Fruit fly (Drosophila melanogaster) whole organism, adult: ENCODE measurements around the gene CG7914.

Experiments used
- CG11617 ChIP-seq: fragments of 200-800 bp; sonication (Bioruptor generic); optimal IDR thresholded peaks from 2 replicates; lab custom pipeline; 2017; ENCODE audit warnings: mild to moderate bottlenecking, missing biosample characterization, missing genetic modification reagents, missing genetic modification characterization
- CG12768 ChIP-seq: fragments of 200-800 bp; sonication (Bioruptor generic); optimal IDR thresholded peaks from 2 replicates; lab custom pipeline; 2017; ENCODE audit warnings: missing biosample characterization, missing genetic modification characterization, mild to moderate bottlenecking, moderate library complexity, missing genetic modification reagents
- CG14711 ChIP-seq: fragments of 200-800 bp; sonication (Bioruptor generic); optimal IDR thresholded peaks from 2 replicates; lab custom pipeline; 2018; ENCODE audit warnings: missing biosample characterization, mild to moderate bottlenecking, missing genetic modification characterization, moderate library complexity
- CG1620 ChIP-seq: fragments of 200-800 bp; sonication (Bioruptor generic); optimal IDR thresholded peaks from 2 replicates; lab custom pipeline; 2016; ENCODE audit warnings: missing biosample characterization, missing genetic modification characterization
- CG33017 ChIP-seq: fragments of 200-800 bp; sonication (Bioruptor generic); optimal IDR thresholded peaks from 2 replicates; lab custom pipeline; 2018; ENCODE audit warnings: missing biosample characterization, mild to moderate bottlenecking, missing genetic modification characterization, moderate library complexity
- CG5204 ChIP-seq: fragments of 200-800 bp; sonication (Bioruptor generic); optimal IDR thresholded peaks from 2 replicates; lab custom pipeline; 2016; ENCODE audit warnings: missing biosample characterization, missing genetic modification characterization
- CG7045 ChIP-seq: fragments of 200-800 bp; sonication (Bioruptor generic); optimal IDR thresholded peaks from 2 replicates; lab custom pipeline; 2017; ENCODE audit warnings: missing biosample characterization, mild to moderate bottlenecking, missing genetic modification characterization
- CG7101 ChIP-seq: fragments of 200-800 bp; sonication (Bioruptor generic); optimal IDR thresholded peaks from 2 replicates; lab custom pipeline; 2018; ENCODE audit warnings: missing biosample characterization, mild to moderate bottlenecking, missing genetic modification characterization, moderate library complexity
- Clk ChIP-seq: fragments of 200-800 bp; sonication (Bioruptor generic); optimal IDR thresholded peaks from 2 replicates; lab custom pipeline; 2017; ENCODE audit warnings: missing biosample characterization, missing genetic modification characterization
- Crg-1 ChIP-seq: fragments of 200-800 bp; sonication (Bioruptor generic); optimal IDR thresholded peaks from 2 replicates; lab custom pipeline; 2016; ENCODE audit warnings: missing biosample characterization, missing genetic modification characterization
- Hr96 ChIP-seq: fragments of 200-800 bp; sonication (Bioruptor generic); optimal IDR thresholded peaks from 2 replicates; lab custom pipeline; 2016; ENCODE audit warnings: missing biosample characterization, missing genetic modification characterization
- Mnt ChIP-seq: fragments of 200-800 bp; sonication (Bioruptor generic); optimal IDR thresholded peaks from 2 replicates; lab custom pipeline; 2016; ENCODE audit warnings: missing biosample characterization, mild to moderate bottlenecking, missing genetic modification characterization
- bab1 ChIP-seq: fragments of 200-800 bp; sonication (Bioruptor generic); optimal IDR thresholded peaks from 3 replicates; lab custom pipeline; 2019; ENCODE audit warnings: missing biosample characterization, mild to moderate bottlenecking, missing genetic modification characterization, moderate library complexity
- cic ChIP-seq: fragments of 200-800 bp; sonication (Bioruptor generic); optimal IDR thresholded peaks from 2 replicates; lab custom pipeline; 2017; ENCODE audit warnings: missing biosample characterization, mild to moderate bottlenecking, missing genetic modification characterization, moderate library complexity
- cnc ChIP-seq, 2 experiments: fragments of >200 bp; optimal IDR thresholded peaks; 2 replicates each; lab custom pipeline; 2017
- kay ChIP-seq: fragments of 200-800 bp; sonication (Bioruptor generic); peaks from one replicate; lab custom pipeline; 2016; ENCODE audit warnings: missing biosample characterization, missing genetic modification characterization, borderline replicate concordance
- ovo ChIP-seq: fragments of 200-800 bp; sonication (Bioruptor generic); optimal IDR thresholded peaks from 2 replicates; lab custom pipeline; 2016; ENCODE audit warnings: missing biosample characterization, missing genetic modification characterization
- pad ChIP-seq: fragments of 200-800 bp; sonication (Bioruptor generic); optimal IDR thresholded peaks from 3 replicates; lab custom pipeline; 2017; ENCODE audit warnings: missing biosample characterization, missing genetic modification characterization, mild to moderate bottlenecking, moderate library complexity, missing genetic modification reagents
- tj ChIP-seq: fragments of 200-800 bp; sonication (Bioruptor generic); optimal IDR thresholded peaks from 3 replicates; lab custom pipeline; 2017; ENCODE audit warnings: missing biosample characterization, mild to moderate bottlenecking, missing genetic modification characterization, moderate library complexity
- toe ChIP-seq: fragments of 200-800 bp; sonication (Bioruptor generic); optimal IDR thresholded peaks from 2 replicates; lab custom pipeline; 2016; ENCODE audit warnings: missing biosample characterization, missing genetic modification characterization

CG7914 gene

DNA sequence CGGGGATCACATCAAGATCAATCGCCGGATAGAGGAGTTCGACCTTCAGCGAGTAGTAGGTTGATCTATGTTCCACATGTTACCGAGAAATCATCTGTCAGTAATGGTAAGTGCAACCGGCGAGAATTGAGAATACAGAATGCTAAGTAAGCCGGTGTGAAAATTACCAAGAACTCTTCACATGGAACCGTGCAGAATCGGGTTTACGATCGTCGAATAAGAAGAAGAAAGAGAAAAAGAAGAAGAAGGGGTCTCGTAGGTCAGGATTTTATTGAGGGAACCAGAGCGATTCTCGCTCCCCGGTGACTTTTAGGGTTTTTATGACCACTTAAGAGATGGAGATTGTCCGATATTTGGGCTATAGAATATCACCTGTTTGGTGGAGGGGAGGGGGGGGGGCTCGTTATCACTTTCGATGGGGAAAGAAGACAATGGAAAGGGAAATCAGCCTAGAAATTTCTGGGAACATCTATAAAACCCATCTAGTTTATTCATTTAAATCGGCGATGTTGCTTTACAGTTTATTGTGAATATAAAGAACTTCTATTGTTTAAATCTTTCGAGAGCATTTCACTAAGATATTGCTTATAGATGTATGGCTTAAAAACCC lies 27.8 kb upstream of the CG7914 start:
- TF ChIP-seq cnc (optimal IDR thresholded peaks at IDR 0.05; lab: Kevin White, UChicago) (no peak), tj (GFP tag; lab: Kevin White, UChicago) (no peak), Crg-1 (GFP tag; lab: Kevin White, UChicago) (no peak), CG33017 (tag; lab: Kevin White, UChicago) (no peak), cic (no peak), toe (GFP tag; lab: Kevin White, UChicago) (no peak), bab1 (GFP tag; lab: Kevin White, UChicago) (no peak), Clk (no peak), kay (GFP tag; lab: Kevin White, UChicago) (no peak), Hr96 (GFP tag; lab: Kevin White, UChicago) (no peak), CG5204 (GFP tag; lab: Kevin White, UChicago) (no peak), pad (no peak), CG11617 (GFP tag; lab: Kevin White, UChicago) (no peak), CG1620 (GFP tag; lab: Kevin White, UChicago) (no peak), CG7045 (GFP tag; lab: Kevin White, UChicago) (no peak), ovo (GFP tag; lab: Kevin White, UChicago) (no peak)

DNA sequence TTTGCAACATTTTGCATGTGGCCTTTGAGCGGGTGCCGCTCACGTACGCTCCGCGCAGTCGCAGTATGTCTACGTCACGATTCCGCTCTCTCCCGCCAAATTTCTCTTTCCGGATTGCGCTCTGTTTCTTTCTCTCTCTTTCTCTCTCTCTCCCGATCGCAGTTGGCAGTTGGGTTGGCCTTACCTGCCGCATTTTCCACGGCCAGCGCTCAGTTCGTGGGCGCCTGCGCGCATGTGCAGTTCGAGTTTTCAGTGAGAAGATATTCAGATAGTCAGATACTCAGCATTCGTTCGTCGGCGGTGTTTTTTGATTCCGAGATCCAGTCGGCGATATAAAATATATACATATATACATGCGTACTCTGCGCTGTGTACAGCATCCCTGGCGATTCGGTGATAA lies 27.2 kb upstream of the CG7914 start, which contains the start of gene CG7884:
TSS of gene CG7884 (plus strand) at position 208 of the 400 bp plus-strand sequence.
- TF ChIP-seq Mnt (GFP tag; lab: Kevin White, UChicago) (no peak), CG7101 (tag; lab: Kevin White, UChicago) (no peak), ovo (GFP tag; lab: Kevin White, UChicago) (no peak), CG14711 (no peak), tj (GFP tag; lab: Kevin White, UChicago) (no peak), CG12768 (GFP tag; lab: Kevin White, UChicago) (no peak), kay (GFP tag; lab: Kevin White, UChicago) (no peak), CG1620 (GFP tag; lab: Kevin White, UChicago) (no peak)

DNA sequence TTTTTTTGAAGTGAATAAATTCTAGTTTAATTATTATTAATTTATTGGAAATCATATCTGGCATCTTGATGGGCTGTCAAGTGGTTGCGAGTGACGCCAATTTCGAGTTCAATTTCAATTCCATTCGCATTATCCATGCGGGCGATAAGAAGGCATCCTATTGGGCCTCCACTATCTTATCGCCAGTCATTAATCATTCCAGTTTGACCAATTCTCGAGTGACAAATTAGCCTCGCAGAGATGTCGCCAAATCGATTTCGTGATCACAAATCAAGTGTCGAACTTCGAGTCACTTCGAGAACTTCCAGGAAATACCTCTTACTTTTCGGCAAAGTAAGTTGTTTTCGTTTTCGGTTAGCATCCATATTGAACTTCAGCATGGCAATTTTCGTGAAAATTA lies 23.4 kb upstream of the CG7914 start:
- TF ChIP-seq pad (no peak), cic (no peak), kay (GFP tag; lab: Kevin White, UChicago) (no peak), CG1620 (GFP tag; lab: Kevin White, UChicago) (no peak), ovo (GFP tag; lab: Kevin White, UChicago) (no peak), CG14711 (no peak), CG12768 (GFP tag; lab: Kevin White, UChicago) (no peak), cnc (optimal IDR thresholded peaks at IDR 0.05; lab: Kevin White, UChicago) (no peak), toe (GFP tag; lab: Kevin White, UChicago) (no peak), bab1 (GFP tag; lab: Kevin White, UChicago) (no peak), CG11617 (GFP tag; lab: Kevin White, UChicago) (no peak), CG5204 (GFP tag; lab: Kevin White, UChicago) (no peak), tj (GFP tag; lab: Kevin White, UChicago) (no peak), CG33017 (tag; lab: Kevin White, UChicago) (no peak), CG7101 (tag; lab: Kevin White, UChicago) (no peak), Mnt (GFP tag; lab: Kevin White, UChicago) (no peak), Crg-1 (GFP tag; lab: Kevin White, UChicago) (no peak), Hr96 (GFP tag; lab: Kevin White, UChicago) (no peak)

DNA sequence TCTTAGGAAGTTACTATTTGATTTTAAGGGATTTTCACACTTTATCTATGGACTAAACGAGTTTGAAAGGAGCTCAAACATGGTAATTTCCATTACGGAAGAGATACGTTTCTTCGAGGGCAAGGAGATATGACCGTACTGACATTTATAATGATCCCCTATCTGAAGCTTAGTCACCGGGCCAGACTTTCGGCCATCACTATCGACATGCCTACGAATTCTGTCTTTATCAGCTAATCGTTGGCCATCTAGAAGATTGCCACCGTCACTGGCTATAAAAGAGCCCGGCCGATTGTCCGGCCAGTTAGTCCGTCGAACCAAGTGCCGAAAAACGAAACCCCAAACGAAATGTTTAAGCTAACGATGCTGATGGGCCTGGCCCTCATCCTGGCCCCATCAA lies 22.0 kb upstream of the CG7914 start, which contains the start of gene Muc18B:
TSS of gene Muc18B (plus strand) at position 301 of the 400 bp plus-strand sequence.
- TF ChIP-seq Clk: no peak
- TF ChIP-seq Mnt (GFP tag; lab: Kevin White, UChicago): no peak
- TF ChIP-seq ovo (GFP tag; lab: Kevin White, UChicago): no peak
- no peak for TF ChIP-seq CG12768 (GFP tag; lab: Kevin White, UChicago)
- no peak for TF ChIP-seq CG7045 (GFP tag; lab: Kevin White, UChicago)
- no peak for TF ChIP-seq bab1 (GFP tag; lab: Kevin White, UChicago)
- TF ChIP-seq Hr96 (GFP tag; lab: Kevin White, UChicago): no peak
- no peak for TF ChIP-seq CG14711
- TF ChIP-seq pad: no peak
- no peak for TF ChIP-seq cnc (optimal IDR thresholded peaks at IDR 0.05; lab: Kevin White, UChicago)
- TF ChIP-seq CG7101 (tag; lab: Kevin White, UChicago): no peak
- TF ChIP-seq CG5204 (GFP tag; lab: Kevin White, UChicago): no peak
- no peak for TF ChIP-seq CG33017 (tag; lab: Kevin White, UChicago)
- no peak for TF ChIP-seq kay (GFP tag; lab: Kevin White, UChicago)
- TF ChIP-seq tj (GFP tag; lab: Kevin White, UChicago): no peak
- TF ChIP-seq cic: no peak
- TF ChIP-seq toe (GFP tag; lab: Kevin White, UChicago): no peak

DNA sequence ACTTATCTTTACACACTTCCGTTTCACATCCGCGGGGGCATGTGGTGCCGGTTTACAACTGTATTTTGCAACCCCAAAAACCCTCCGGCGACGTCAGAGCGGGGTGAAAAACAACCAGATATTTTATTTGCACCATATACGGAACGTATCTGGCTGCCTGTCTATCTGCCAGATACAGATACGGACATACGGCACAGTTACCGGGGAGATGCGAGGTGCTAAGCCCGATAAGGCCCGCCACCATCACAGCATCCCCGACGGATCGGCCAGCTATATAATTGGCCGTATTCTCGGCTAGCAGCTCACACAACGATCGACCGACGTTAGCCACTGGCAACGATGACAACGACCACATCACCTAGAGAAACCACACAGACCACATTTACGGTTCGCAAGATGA lies 19.7 kb upstream of the CG7914 start, which contains the start of gene Mur18B:
TSS of gene Mur18B (plus strand) at position 301 of the 400 bp plus-strand sequence.
- TF ChIP-seq CG12768 (GFP tag; lab: Kevin White, UChicago) (no peak), CG11617 (GFP tag; lab: Kevin White, UChicago) (no peak), CG7101 (tag; lab: Kevin White, UChicago) (no peak), pad (no peak), CG14711 (no peak), toe (GFP tag; lab: Kevin White, UChicago) (no peak)

DNA sequence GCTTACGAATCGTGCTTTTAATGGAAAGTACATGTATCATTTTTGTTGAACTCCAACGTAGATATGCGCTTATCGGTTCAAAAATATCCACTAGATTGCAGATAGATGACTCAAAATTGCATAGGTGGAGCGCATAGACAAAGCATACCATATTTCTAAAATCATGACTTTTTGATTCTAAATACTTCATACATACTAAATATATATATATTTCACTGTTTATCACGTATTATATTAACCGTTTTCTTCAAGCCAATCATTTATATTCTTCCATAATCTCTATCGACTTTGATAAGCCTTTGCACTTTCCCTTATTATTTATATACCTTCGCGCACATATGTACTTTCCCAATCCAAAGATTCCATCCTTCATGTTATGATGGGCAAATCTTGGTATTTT lies 18.7 kb upstream of the CG7914 start, which contains the start of gene CG14195:
TSS of gene CG14195 (minus strand) at position 101 of the 400 bp plus-strand sequence.
- TF ChIP-seq Clk (no peak), bab1 (GFP tag; lab: Kevin White, UChicago) (no peak), Crg-1 (GFP tag; lab: Kevin White, UChicago) (no peak)
